Worm (Caenorhabditis elegans) whole organism, mixed stage, embryonic: Measurements from ENCODE around the gene F46F5.16.

ENCODE experiments used
- M03D4.4 ChIP-seq: sonication (generic microtip); optimal IDR thresholded peaks from 2 replicates; lab custom pipeline; 2017; ENCODE audit warnings: mild to moderate bottlenecking, missing genetic modification characterization, missing compliant biosample characterization
- bed-3 ChIP-seq: fragments of 200-800 bp; sonication (Bioruptor generic); optimal IDR thresholded peaks from 3 replicates; lab custom pipeline; 2018; ENCODE audit warnings: mild to moderate bottlenecking, missing genetic modification characterization, moderate library complexity, missing compliant biosample characterization
- blmp-1 ChIP-seq: fragments of 150-350 bp; optimal IDR thresholded peaks from 2 replicates; lab custom pipeline; 2014; ENCODE audit warnings: missing biosample characterization, missing genetic modification characterization
- ceh-39 ChIP-seq: fragments of 150-350 bp; optimal IDR thresholded peaks from 2 replicates; lab custom pipeline; 2014; ENCODE audit warnings: missing biosample characterization, missing genetic modification characterization
- ceh-43 ChIP-seq: fragments of 200-800 bp; sonication (Bioruptor generic); optimal IDR thresholded peaks from 2 replicates; lab custom pipeline; 2018; ENCODE audit warnings: mild to moderate bottlenecking, missing genetic modification characterization, moderate library complexity, missing compliant biosample characterization
- ceh-83 ChIP-seq: fragments of 200-800 bp; sonication (Bioruptor generic); optimal IDR thresholded peaks from 2 replicates; lab custom pipeline; 2018; ENCODE audit warnings: mild to moderate bottlenecking, missing genetic modification characterization, missing compliant biosample characterization
- ces-1 ChIP-seq: fragments of 150-350 bp; optimal IDR thresholded peaks from 2 replicates; lab custom pipeline; 2014; ENCODE audit warnings: missing biosample characterization, missing genetic modification reagents, missing genetic modification characterization
- cnd-1 ChIP-seq: fragments of 200-800 bp; sonication (Bioruptor generic); optimal IDR thresholded peaks from 2 replicates; lab custom pipeline; 2018; ENCODE audit warnings: mild to moderate bottlenecking, missing genetic modification characterization, missing compliant biosample characterization
- drap-1 ChIP-seq: fragments of 200-800 bp; sonication (Bioruptor generic); optimal IDR thresholded peaks from 3 replicates; lab custom pipeline; 2018; ENCODE audit warnings: mild to moderate bottlenecking, missing genetic modification characterization, missing compliant biosample characterization
- elt-3 ChIP-seq: fragments of 150-350 bp; optimal IDR thresholded peaks from 2 replicates; lab custom pipeline; 2014; ENCODE audit warnings: missing biosample characterization, missing genetic modification characterization
- ham-2 ChIP-seq: fragments of 200-800 bp; sonication (Bioruptor generic); optimal IDR thresholded peaks from 2 replicates; lab custom pipeline; 2018; ENCODE audit warnings: mild to moderate bottlenecking, missing genetic modification characterization, missing compliant biosample characterization
- hlh-1 ChIP-seq: fragments of 150-350 bp; optimal IDR thresholded peaks from 2 replicates; lab custom pipeline; 2014; ENCODE audit warnings: missing biosample characterization, missing genetic modification reagents, missing genetic modification characterization
- lin-13 ChIP-seq: fragments of 150-350 bp; optimal IDR thresholded peaks from 2 replicates; lab custom pipeline; 2014; ENCODE audit warnings: missing biosample characterization, missing genetic modification characterization
- lin-32 ChIP-seq: fragments of 200-800 bp; sonication (Bioruptor generic); optimal IDR thresholded peaks from 2 replicates; lab custom pipeline; 2018; ENCODE audit warnings: mild to moderate bottlenecking, missing genetic modification characterization, missing compliant biosample characterization
- lsy-2 ChIP-seq: fragments of 150-350 bp; optimal IDR thresholded peaks from 2 replicates; lab custom pipeline; 2014; ENCODE audit warnings: missing biosample characterization, missing genetic modification characterization
- mab-5 ChIP-seq: fragments of 150-350 bp; optimal IDR thresholded peaks from 2 replicates; lab custom pipeline; 2014; ENCODE audit warnings: missing biosample characterization, missing genetic modification characterization
- mep-1 ChIP-seq: fragments of 150-350 bp; optimal IDR thresholded peaks from 2 replicates; lab custom pipeline; 2017; ENCODE audit warnings: missing biosample characterization, missing genetic modification reagents, missing genetic modification characterization, inconsistent platforms
- mls-2 ChIP-seq: sonication (generic microtip); optimal IDR thresholded peaks from 2 replicates; lab custom pipeline; 2016; ENCODE audit warnings: mild to moderate bottlenecking, missing genetic modification characterization, moderate library complexity, missing compliant biosample characterization
- nhr-12 ChIP-seq: fragments of 150-350 bp; optimal IDR thresholded peaks from 2 replicates; lab custom pipeline; 2014; ENCODE audit warnings: missing biosample characterization, missing genetic modification characterization
- nhr-2 ChIP-seq: fragments of 150-350 bp; optimal IDR thresholded peaks from 2 replicates; lab custom pipeline; 2014; ENCODE audit warnings: missing biosample characterization, missing genetic modification characterization
- nhr-28 ChIP-seq: fragments of 150-350 bp; optimal IDR thresholded peaks from 2 replicates; lab custom pipeline; 2014; ENCODE audit warnings: missing biosample characterization, missing genetic modification characterization
- nhr-76 ChIP-seq: sonication (generic microtip); optimal IDR thresholded peaks from 2 replicates; lab custom pipeline; 2017; ENCODE audit warnings: missing biosample characterization, missing genetic modification characterization
- pha-4 ChIP-seq: fragments of 150-350 bp; optimal IDR thresholded peaks from 2 replicates; lab custom pipeline; 2018; ENCODE audit warnings: missing biosample characterization, missing genetic modification reagents, missing genetic modification characterization
- sem-2 ChIP-seq: fragments of 200-800 bp; sonication (Bioruptor generic); optimal IDR thresholded peaks from 2 replicates; lab custom pipeline; 2018; ENCODE audit warnings: mild to moderate bottlenecking, missing genetic modification characterization, missing compliant biosample characterization
- snpc-4 ChIP-seq: fragments of 150-350 bp; optimal IDR thresholded peaks from 2 replicates; lab custom pipeline; 2014; ENCODE audit warnings: missing biosample characterization, missing genetic modification characterization
- sptf-1 ChIP-seq: sonication (generic microtip); optimal IDR thresholded peaks from 2 replicates; lab custom pipeline; 2017; ENCODE audit warnings: mild to moderate bottlenecking, missing genetic modification characterization, moderate library complexity, missing compliant biosample characterization
- unc-120 ChIP-seq: sonication (generic microtip); optimal IDR thresholded peaks from 2 replicates; lab custom pipeline; 2017; ENCODE audit warnings: missing genetic modification characterization, missing compliant biosample characterization; ENCODE audit not compliant: poor library complexity, severe bottlenecking
- unc-39 ChIP-seq: fragments of 150-350 bp; optimal IDR thresholded peaks from 2 replicates; lab custom pipeline; 2014; ENCODE audit warnings: missing biosample characterization, missing genetic modification characterization
- unc-62 ChIP-seq: fragments of 150-350 bp; optimal IDR thresholded peaks from 2 replicates; lab custom pipeline; 2014; ENCODE audit warnings: missing biosample characterization, missing genetic modification reagents, missing genetic modification characterization
- zip-8 ChIP-seq: fragments of 150-350 bp; optimal IDR thresholded peaks from 2 replicates; lab custom pipeline; 2014; ENCODE audit warnings: missing biosample characterization, missing genetic modification characterization
- ztf-11 ChIP-seq: fragments of 150-350 bp; optimal IDR thresholded peaks from 2 replicates; lab custom pipeline; 2014; ENCODE audit warnings: missing biosample characterization, missing genetic modification characterization

The F46F5.16 gene

ce11 chrII:753469-753868 is 33.6 kb upstream of the F46F5.16 start:
- TF ChIP-seq bed-3 (GFP tag; lab: Kevin White, UChicago) (no peak), unc-39 (no peak), ceh-83 (GFP tag; lab: Kevin White, UChicago) (no peak), ces-1 (GFP tag; lab: Kevin White, UChicago) (no peak), sptf-1 (tag; lab: Kevin White, UChicago) (no peak), cnd-1 (no peak), M03D4.4 (no peak), lin-32 (GFP tag; lab: Kevin White, UChicago) (no peak), sem-2 (GFP tag; lab: Kevin White, UChicago) (no peak), drap-1 (GFP tag; lab: Kevin White, UChicago) (no peak), mab-5 (tag; lab: Kevin White, UChicago) (no peak), nhr-76 (tag; lab: Kevin White, UChicago) (no peak)

ce11 chrII:754971-755370 is 32.1 kb upstream of the F46F5.16 start:
- TF ChIP-seq ceh-43 (GFP tag; lab: Kevin White, UChicago): no peak
- no peak for TF ChIP-seq M03D4.4
- no peak for TF ChIP-seq lsy-2 (tag; lab: Kevin White, UChicago)
- no peak for TF ChIP-seq elt-3 (tag; lab: Kevin White, UChicago)
- no peak for TF ChIP-seq sem-2 (GFP tag; lab: Kevin White, UChicago)
- TF ChIP-seq blmp-1 (tag; lab: Kevin White, UChicago): no peak
- TF ChIP-seq mab-5 (tag; lab: Kevin White, UChicago): no peak
- no peak for TF ChIP-seq lin-13 (tag; lab: Kevin White, UChicago)
- TF ChIP-seq nhr-12 (tag; lab: Kevin White, UChicago): no peak
- no peak for TF ChIP-seq ham-2 (GFP tag; lab: Kevin White, UChicago)
- no peak for TF ChIP-seq mep-1 (tag; lab: Kevin White, UChicago)
- TF ChIP-seq nhr-76 (tag; lab: Kevin White, UChicago): no peak

ce11 chrII:756161-756560 is 30.9 kb upstream of the F46F5.16 start:
- TF ChIP-seq nhr-28 (tag; lab: Kevin White, UChicago) (no peak), blmp-1 (tag; lab: Kevin White, UChicago) (no peak), nhr-2 (no peak), mep-1 (tag; lab: Kevin White, UChicago) (no peak), sem-2 (GFP tag; lab: Kevin White, UChicago) (no peak), drap-1 (GFP tag; lab: Kevin White, UChicago) (no peak), ceh-83 (GFP tag; lab: Kevin White, UChicago) (no peak), unc-39 (no peak), bed-3 (GFP tag; lab: Kevin White, UChicago) (no peak), M03D4.4 (no peak), ceh-39 (tag; lab: Kevin White, UChicago) (no peak), pha-4 (tag; lab: Kevin White, UChicago) (no peak), sptf-1 (tag; lab: Kevin White, UChicago) (no peak), ceh-43 (GFP tag; lab: Kevin White, UChicago) (no peak), ztf-11 (no peak)

- no peak for TF ChIP-seq bed-3 (GFP tag; lab: Kevin White, UChicago)
- no peak for TF ChIP-seq hlh-1 (tag; lab: Kevin White, UChicago)
- TF ChIP-seq unc-120 (tag; lab: Kevin White, UChicago): no peak
- TF ChIP-seq snpc-4 (tag; lab: Kevin White, UChicago): no peak
- TF ChIP-seq ceh-83 (GFP tag; lab: Kevin White, UChicago): no peak
- no peak for TF ChIP-seq mab-5 (tag; lab: Kevin White, UChicago)
- TF ChIP-seq nhr-28 (tag; lab: Kevin White, UChicago): no peak
- no peak for TF ChIP-seq zip-8 (tag; lab: Kevin White, UChicago)
- TF ChIP-seq elt-3 (tag; lab: Kevin White, UChicago): no peak
- no peak for TF ChIP-seq mls-2
- TF ChIP-seq unc-62: no peak
- no peak for TF ChIP-seq blmp-1 (tag; lab: Kevin White, UChicago)
- TF ChIP-seq pha-4 (tag; lab: Kevin White, UChicago): no peak
- no peak for TF ChIP-seq nhr-12 (tag; lab: Kevin White, UChicago)
- TF ChIP-seq lin-32 (GFP tag; lab: Kevin White, UChicago): no peak
- TF ChIP-seq ztf-11: no peak
- TF ChIP-seq nhr-76 (tag; lab: Kevin White, UChicago): no peak
These were observed 29.8 kb upstream of the F46F5.16 start for ce11 chrII:757224-757623.

ce11 chrII:759788-760187 is 27.2 kb upstream of the F46F5.16 start:
- TF ChIP-seq ces-1 (GFP tag; lab: Kevin White, UChicago) (peak; percentile 67), drap-1 (GFP tag; lab: Kevin White, UChicago) (no peak), mep-1 (tag; lab: Kevin White, UChicago) (peak; percentile 25)
